Worm (Caenorhabditis elegans): Measurements from ENCODE around the gene erh-1.

The erh-1 gene

DNA sequence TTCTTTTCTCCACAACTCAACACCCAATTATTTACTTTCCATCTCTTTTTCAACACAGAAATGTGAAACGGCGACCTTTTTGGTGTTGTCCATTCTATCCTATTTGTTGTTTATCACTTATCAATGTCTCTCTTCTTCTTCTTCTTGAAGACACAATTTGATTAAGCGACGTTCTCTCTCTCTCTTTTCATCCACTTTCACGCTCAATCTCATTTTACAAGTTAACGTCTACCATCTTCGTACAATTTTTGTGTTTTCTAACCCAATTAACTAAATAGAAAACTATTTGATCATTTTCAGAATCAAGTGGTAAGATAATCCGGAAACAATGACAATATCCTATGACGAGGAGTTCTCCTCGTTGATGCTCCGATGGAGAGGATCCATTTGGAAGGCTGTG is 21.3 kb downstream of the erh-1 start, which contains the start of gene best-14:
best-14 (plus strand) TSS at position 301 of the 400 bp plus-strand sequence.
- TF ChIP-seq ceh-82 (tag; optimal IDR thresholded peaks at IDR 0.05) (no peak), lin-15B (tag; optimal IDR thresholded peaks at IDR 0.05) (no peak), lin-14 (GFP tag; optimal IDR thresholded peaks at IDR 0.05) (peak; percentile 10), rnt-1 (tag; optimal IDR thresholded peaks at IDR 0.05) (no peak), blmp-1 (tag; optimal IDR thresholded peaks at IDR 0.05) (peak; percentile 64), efl-3 (GFP tag; optimal IDR thresholded peaks at IDR 0.05) (no peak)

DNA sequence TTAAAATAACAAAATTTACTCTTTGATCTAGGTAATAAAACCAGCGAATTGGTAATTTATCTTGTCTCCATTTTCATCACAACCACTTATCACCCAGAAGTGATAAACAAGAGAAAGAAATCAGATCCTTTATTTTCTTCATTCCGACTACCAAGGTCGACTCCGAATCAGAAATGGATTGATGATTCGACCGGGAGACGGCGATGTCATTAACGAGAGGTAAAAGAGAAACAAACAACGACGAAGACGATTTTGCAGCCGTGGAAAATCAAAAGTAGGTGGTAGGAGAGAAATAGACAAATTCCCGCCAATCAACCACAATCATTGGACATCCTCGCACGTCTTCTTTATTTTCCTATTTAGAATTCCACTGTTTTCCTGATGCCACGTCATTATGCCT is 21.8 kb downstream of the erh-1 start:
- TF ChIP-seq fkh-8 (tag; optimal IDR thresholded peaks at IDR 0.05) (no peak), nhr-71 (tag; optimal IDR thresholded peaks at IDR 0.05) (peak; percentile 41), F16B12.6 (tag; optimal IDR thresholded peaks at IDR 0.05) (no peak), lin-14 (GFP tag; optimal IDR thresholded peaks at IDR 0.05) (no peak), pqm-1 (tag; optimal IDR thresholded peaks at IDR 0.05) (no peak), unc-130 (tag; optimal IDR thresholded peaks at IDR 0.05) (peak; percentile 57), elt-3 (tag; optimal IDR thresholded peaks at IDR 0.05) (peak in 5 of 6 experiments; percentile 45 to 80 (median 69)), nhr-20 (tag; optimal IDR thresholded peaks at IDR 0.05) (peak; percentile 48), aly-2 (tag; optimal IDR thresholded peaks at IDR 0.05) (no peak), blmp-1 (tag; optimal IDR thresholded peaks at IDR 0.05) (peak; percentile 90), ces-1 (GFP tag; optimal IDR thresholded peaks at IDR 0.05) (no peak), Y116A8C.19 (tag; optimal IDR thresholded peaks at IDR 0.05; ENCODE audit: borderline replicate concordance) (no peak), lin-35 (GFP tag; optimal IDR thresholded peaks at IDR 0.05) (no peak), C16A3.4 (tag; optimal IDR thresholded peaks at IDR 0.05) (peak; percentile 9), grh-1 (GFP tag; IDR thresholded peaks at IDR 0.05) (0 out of 2 replicates have a peak, but pooled peaks have one; percentile 19), zag-1 (tag; optimal IDR thresholded peaks at IDR 0.05) (no peak), ceh-8 (GFP tag; optimal IDR thresholded peaks at IDR 0.05) (no peak), efl-1 (optimal IDR thresholded peaks at IDR 0.05) (no peak), efl-1 (GFP tag; optimal IDR thresholded peaks at IDR 0.05 in 1 of 2) (peak in 1 of 2 experiments; percentile 67), vab-15 (tag; optimal IDR thresholded peaks at IDR 0.05) (peak; percentile 71), tlp-1 (tag; optimal IDR thresholded peaks at IDR 0.05) (no peak), mab-9 (GFP tag; IDR thresholded peaks at IDR 0.05) (no peak), nhr-85 (tag) (peak; percentile 87), mdl-1 (tag; optimal IDR thresholded peaks at IDR 0.05) (no peak), lin-39 (tag; optimal IDR thresholded peaks at IDR 0.05) (no peak), ztf-11 (tag; optimal IDR thresholded peaks at IDR 0.05) (no peak), dpl-1 (GFP tag; optimal IDR thresholded peaks at IDR 0.05) (peak in 1 of 3 experiments; percentile 14), pag-3 (tag; optimal IDR thresholded peaks at IDR 0.05; ENCODE audit: borderline replicate concordance, insufficient read depth) (no peak), nhr-11 (tag; optimal IDR thresholded peaks at IDR 0.05) (no peak), nhr-19 (GFP tag; conservative IDR thresholded peaks at IDR 0.05) (peak; percentile 7; the same call in 1 of the 2 replicates), nhr-237 (tag; optimal IDR thresholded peaks at IDR 0.05) (no peak), C04F5.9 (tag; optimal IDR thresholded peaks at IDR 0.05) (no peak)

DNA sequence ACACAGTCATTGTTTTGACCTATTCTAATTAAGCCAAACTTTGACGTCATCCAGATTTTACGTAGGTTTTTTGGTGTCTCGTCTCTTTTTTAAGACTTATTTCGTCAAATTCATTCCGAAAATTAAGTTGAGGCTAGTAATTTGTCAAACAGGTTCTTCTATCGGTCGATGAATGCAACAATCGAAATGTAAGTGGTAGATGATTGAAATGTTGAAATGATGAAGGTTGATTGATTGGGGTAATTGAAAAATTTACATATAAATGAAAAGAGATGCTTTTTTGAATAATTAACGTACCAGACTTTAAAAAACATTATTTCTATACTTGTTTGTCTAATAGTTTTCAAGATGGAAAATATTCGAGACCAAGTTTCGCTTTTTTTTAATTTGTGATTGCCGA is 22.6 kb downstream of the erh-1 start:
- no peak for TF ChIP-seq F16B12.6 (tag; optimal IDR thresholded peaks at IDR 0.05)
- peak; percentile 42; the same call in 1 of the 2 replicates for TF ChIP-seq grh-1 (GFP tag; IDR thresholded peaks at IDR 0.05)
- TF ChIP-seq nhr-85 (tag): peak; percentile 72

DNA sequence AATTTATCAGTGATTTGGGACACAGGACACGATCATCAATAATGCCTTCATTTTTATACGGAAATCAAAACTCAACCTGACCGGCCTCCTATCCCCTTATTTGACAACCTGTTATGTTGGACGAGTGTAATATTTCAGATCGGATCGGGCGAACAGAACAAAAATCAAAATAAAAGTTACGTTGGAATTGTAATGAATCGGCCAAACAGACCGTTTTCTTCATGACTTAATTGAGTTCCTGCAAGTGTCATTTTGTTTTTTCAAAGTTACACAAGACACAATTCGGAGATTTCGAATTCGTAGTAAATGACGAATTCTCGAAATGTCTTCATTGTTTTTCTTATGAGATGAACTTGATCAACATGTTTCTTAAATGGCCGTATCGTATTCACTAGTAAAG is 23.7 kb downstream of the erh-1 start, which contains the start of gene F32G8.3:
F32G8.3 (minus strand) TSS at position 101 of the 400 bp plus-strand sequence.
- TF ChIP-seq nhr-19 (GFP tag; conservative IDR thresholded peaks at IDR 0.05) (no peak), aly-2 (tag; optimal IDR thresholded peaks at IDR 0.05) (no peak)

All from whole organism, L1 larva.